Worm (Caenorhabditis elegans): ENCODE results near the gene czw-1.

Gene czw-1

DNA sequence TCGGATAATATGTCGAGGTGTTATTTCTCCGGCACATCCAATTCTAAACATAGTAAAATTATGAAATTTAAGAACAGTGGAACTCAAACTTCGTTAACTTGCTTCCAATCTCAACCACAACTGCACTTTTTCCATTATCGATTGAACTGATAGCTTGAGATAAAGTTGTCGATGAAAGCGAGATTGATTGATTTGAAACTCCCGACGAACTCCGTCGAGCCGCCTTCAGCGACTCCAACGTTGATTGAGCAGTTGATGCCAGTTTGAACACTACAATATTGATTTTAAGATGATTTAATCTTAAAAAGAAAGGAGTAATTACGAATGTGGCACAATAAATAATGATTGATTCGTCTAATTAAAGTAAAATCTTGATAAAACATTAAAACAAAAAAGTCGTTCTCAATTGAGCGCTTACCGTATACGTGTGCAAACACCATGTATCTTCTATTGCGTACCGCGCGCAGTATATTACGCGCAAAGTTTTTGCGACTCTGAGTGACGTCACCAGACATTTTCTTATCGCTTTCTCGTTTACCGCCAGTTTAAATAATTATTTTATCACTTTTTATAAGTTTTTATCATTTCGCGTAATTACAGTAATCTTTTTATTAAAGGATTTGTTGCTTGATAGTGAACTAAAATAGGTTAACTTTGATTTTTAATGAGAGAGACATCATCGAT is 44.3 kb downstream of the czw-1 start, which contains the start of gene arp-11 (continued):
- TF ChIP-seq ceh-44 (GFP tag; IDR thresholded peaks at IDR 0.05) (no peak), hif-1 (tag; optimal IDR thresholded peaks at IDR 0.05) (peak in 1 of 2 experiments; percentile 27), lin-13 (GFP tag; optimal IDR thresholded peaks at IDR 0.05) (peak; percentile 21), ceh-62 (tag; optimal IDR thresholded peaks at IDR 0.05) (no peak), Y5F2A.4 (GFP tag; optimal IDR thresholded peaks at IDR 0.05) (no peak), lim-7 (GFP tag; IDR thresholded peaks at IDR 0.05) (no peak), tra-1 (GFP tag; IDR thresholded peaks at IDR 0.05) (0 out of 2 replicates have a peak, but pooled peaks have one; percentile 25), mes-2 (tag; optimal IDR thresholded peaks at IDR 0.05; ENCODE audit: poor library complexity, severe bottlenecking) (peak; percentile 80), mxl-3 (GFP tag; optimal IDR thresholded peaks at IDR 0.05) (no peak), unc-62 (GFP tag; optimal IDR thresholded peaks at IDR 0.05 in 1 of 2) (no peak), unc-62 (tag; optimal IDR thresholded peaks at IDR 0.05) (no peak), tag-97 (GFP tag; IDR thresholded peaks at IDR 0.05) (no peak), nhr-6 (tag; optimal IDR thresholded peaks at IDR 0.05) (peak; percentile 62), php-3 (GFP tag; IDR thresholded peaks at IDR 0.05) (0 out of 2 replicates have a peak, but pooled peaks have one; percentile 53), nhr-41 (GFP tag; IDR thresholded peaks at IDR 0.05) (no peak), snpc-4 (tag; optimal IDR thresholded peaks at IDR 0.05) (no peak), hmg-1.1 (GFP tag; IDR thresholded peaks at IDR 0.05) (peak; percentile 61), nhr-77 (tag; optimal IDR thresholded peaks at IDR 0.05) (peak; percentile 67), ZK337.2 (GFP tag; IDR thresholded peaks at IDR 0.05) (no peak), T26A8.4 (GFP tag; IDR thresholded peaks at IDR 0.05) (no peak), F44E2.7 (GFP tag; IDR thresholded peaks at IDR 0.05) (no peak), daf-12 (tag; optimal IDR thresholded peaks at IDR 0.05) (no peak), ztf-7 (tag; optimal IDR thresholded peaks at IDR 0.05) (no peak), nhr-111 (GFP tag; optimal IDR thresholded peaks at IDR 0.05) (no peak), T20F7.1 (GFP tag; optimal IDR thresholded peaks at IDR 0.05) (peak; percentile 67), lin-38 (GFP tag; IDR thresholded peaks at IDR 0.05) (peak; percentile 60), egl-43 (GFP tag; IDR thresholded peaks at IDR 0.05) (no peak), zip-11 (GFP tag; IDR thresholded peaks at IDR 0.05) (no peak), D1046.2 (GFP tag; IDR thresholded peaks at IDR 0.05) (no peak), zag-1 (tag; optimal IDR thresholded peaks at IDR 0.05) (no peak), zfp-2 (tag; optimal IDR thresholded peaks at IDR 0.05) (no peak), daf-8 (GFP tag; IDR thresholded peaks at IDR 0.05) (no peak), dve-1 (tag; optimal IDR thresholded peaks at IDR 0.05; ENCODE audit: insufficient read depth) (peak; percentile 96), hlh-30 (tag; optimal IDR thresholded peaks at IDR 0.05; ENCODE audit: insufficient read depth) (peak; percentile 79), ZK546.5 (tag; optimal IDR thresholded peaks at IDR 0.05) (no peak), F49E8.2 (tag; optimal IDR thresholded peaks at IDR 0.05; ENCODE audit: borderline replicate concordance) (no peak), skn-1 (tag; optimal IDR thresholded peaks at IDR 0.05) (no peak), lin-1 (GFP tag; IDR thresholded peaks at IDR 0.05) (0 out of 2 replicates have a peak, but pooled peaks have one; percentile 33), nhr-237 (tag; optimal IDR thresholded peaks at IDR 0.05) (no peak), zip-2 (tag; optimal IDR thresholded peaks at IDR 0.05) (no peak), nhr-76 (tag; optimal IDR thresholded peaks at IDR 0.05) (no peak), ceh-32 (tag; optimal IDR thresholded peaks at IDR 0.05; ENCODE audit: poor library complexity) (no peak), hlh-11 (tag; optimal IDR thresholded peaks at IDR 0.05) (peak; percentile 74), unc-39 (tag; optimal IDR thresholded peaks at IDR 0.05) (no peak), Y105C5A.15 (GFP tag; IDR thresholded peaks at IDR 0.05) (no peak), aly-2 (tag; optimal IDR thresholded peaks at IDR 0.05) (no peak), set-16 (GFP tag; IDR thresholded peaks at IDR 0.05) (no peak), F10B5.3 (tag; optimal IDR thresholded peaks at IDR 0.05) (no peak), mdl-1 (tag; optimal IDR thresholded peaks at IDR 0.05) (peak in 1 of 2 experiments; percentile 6), jun-1 (tag; optimal IDR thresholded peaks at IDR 0.05) (no peak), ceh-20 (GFP tag; IDR thresholded peaks at IDR 0.05) (0 out of 2 replicates have a peak, but pooled peaks have one; percentile 29)

Data from whole organism, L4 larva.